Fruit fly (Drosophila melanogaster) whole organism, prepupa: ENCODE measurements around the gene Nmd3.
A peak's percentile ranks its signal among the peaks of the same experiment; 100 is the strongest.

Experiments used
- Blimp-1 ChIP-seq: fragments of 200-800 bp; sonication (Bioruptor generic); optimal IDR thresholded peaks from 3 replicates; lab custom pipeline; 2017; ENCODE audit warnings: missing biosample characterization, missing genetic modification characterization, mild to moderate bottlenecking, moderate library complexity, missing genetic modification reagents
- CG10631 ChIP-seq: fragments of 200-800 bp; sonication (Bioruptor generic); optimal IDR thresholded peaks from 2 replicates; lab custom pipeline; 2016; ENCODE audit warnings: missing biosample characterization, missing genetic modification characterization
- CG11294 ChIP-seq: fragments of 200-800 bp; sonication (Bioruptor generic); IDR thresholded peaks from 2 replicates; pipeline ENCODE4 v1.3.6; 2022; ENCODE audit warnings: missing biosample characterization, missing genetic modification characterization
- CG11762 ChIP-seq: fragments of 200-800 bp; sonication (Bioruptor generic); optimal IDR thresholded peaks from 3 replicates; lab custom pipeline; 2016; ENCODE audit warnings: missing biosample characterization, missing genetic modification characterization; ENCODE audit not compliant: insufficient read depth
- CG11902 ChIP-seq: fragments of 200-800 bp; sonication (Bioruptor generic); optimal IDR thresholded peaks from 3 replicates; lab custom pipeline; 2016; ENCODE audit warnings: missing biosample characterization, missing genetic modification characterization
- CG15336 ChIP-seq: fragments of 200-800 bp; sonication (Bioruptor generic); IDR thresholded peaks from 2 replicates; pipeline ENCODE4 v1.3.6; 2022; ENCODE audit warnings: missing biosample characterization, missing genetic modification characterization
- CG1621 ChIP-seq: fragments of 200-800 bp; sonication (Bioruptor generic); optimal IDR thresholded peaks from 3 replicates; lab custom pipeline; 2018; ENCODE audit warnings: missing biosample characterization, mild to moderate bottlenecking, missing genetic modification characterization
- CG3032 ChIP-seq: fragments of 200-800 bp; optimal IDR thresholded peaks from 2 replicates; lab custom pipeline; 2019; ENCODE audit warnings: missing biosample characterization, mild to moderate bottlenecking, missing genetic modification characterization, moderate library complexity
- CG34406 ChIP-seq: fragments of 200-800 bp; sonication (Bioruptor generic); optimal IDR thresholded peaks from 3 replicates; lab custom pipeline; 2016; ENCODE audit warnings: missing biosample characterization, missing genetic modification characterization
- CG3919 ChIP-seq: fragments of 200-800 bp; sonication (Bioruptor generic); optimal IDR thresholded peaks from 3 replicates; lab custom pipeline; 2016; ENCODE audit warnings: missing biosample characterization, missing genetic modification characterization
- CG6276 ChIP-seq: fragments of 200-800 bp; sonication (Bioruptor generic); optimal IDR thresholded peaks from 2 replicates; lab custom pipeline; 2017; ENCODE audit warnings: missing biosample characterization, mild to moderate bottlenecking, missing genetic modification characterization
- CG6792 ChIP-seq: fragments of 200-800 bp; sonication (Bioruptor generic); optimal IDR thresholded peaks from 3 replicates; lab custom pipeline; 2016; ENCODE audit warnings: missing biosample characterization, missing genetic modification characterization
- CG6854 ChIP-seq: fragments of 200-800 bp; sonication (Bioruptor generic); optimal IDR thresholded peaks from 2 replicates; lab custom pipeline; 2017; ENCODE audit warnings: missing biosample characterization, mild to moderate bottlenecking, missing genetic modification characterization
- CG8319 ChIP-seq: fragments of 200-800 bp; sonication (Bioruptor generic); optimal IDR thresholded peaks from 3 replicates; lab custom pipeline; 2016; ENCODE audit warnings: missing biosample characterization, missing genetic modification characterization
- CG8632 ChIP-seq: fragments of 200-800 bp; sonication (Bioruptor generic); optimal IDR thresholded peaks from 3 replicates; lab custom pipeline; 2016; ENCODE audit warnings: missing biosample characterization, missing genetic modification characterization
- Eip75B ChIP-seq: fragments of 200-800 bp; sonication (Bioruptor generic); optimal IDR thresholded peaks from 3 replicates; lab custom pipeline; 2016; ENCODE audit warnings: missing biosample characterization, missing genetic modification characterization
- Eip93F ChIP-seq: fragments of 200-800 bp; sonication (Bioruptor generic); optimal IDR thresholded peaks from 2 replicates; lab custom pipeline; 2016; ENCODE audit warnings: missing biosample characterization, mild to moderate bottlenecking, missing genetic modification characterization
- Ets21C ChIP-seq: fragments of 200-800 bp; sonication (Bioruptor generic); optimal IDR thresholded peaks from 3 replicates; lab custom pipeline; 2016; ENCODE audit warnings: missing biosample characterization, missing genetic modification characterization
- Ets96B ChIP-seq: fragments of 200-800 bp; optimal IDR thresholded peaks from 2 replicates; lab custom pipeline; 2019; ENCODE audit warnings: missing biosample characterization, mild to moderate bottlenecking, missing genetic modification characterization, moderate library complexity
- Gug ChIP-seq: fragments of 200-800 bp; sonication (Bioruptor generic); IDR thresholded peaks from 2 replicates; pipeline ENCODE4 v1.3.6; 2022; ENCODE audit warnings: missing biosample characterization, missing genetic modification characterization
- Lpt ChIP-seq: fragments of 200-800 bp; sonication (Bioruptor generic); optimal IDR thresholded peaks from 3 replicates; lab custom pipeline; 2016; ENCODE audit warnings: missing biosample characterization, missing genetic modification characterization
- OdsH ChIP-seq: fragments of 200-800 bp; sonication (Bioruptor generic); optimal IDR thresholded peaks from 3 replicates; lab custom pipeline; 2016; ENCODE audit warnings: missing biosample characterization, missing genetic modification characterization
- Sox102F ChIP-seq: fragments of 200-800 bp; sonication (Bioruptor generic); optimal IDR thresholded peaks from 2 replicates; lab custom pipeline; 2016; ENCODE audit warnings: missing biosample characterization, mild to moderate bottlenecking, missing genetic modification characterization
- Sox15 ChIP-seq: fragments of 200-800 bp; sonication (Bioruptor generic); optimal IDR thresholded peaks from 3 replicates; lab custom pipeline; 2016; ENCODE audit warnings: missing biosample characterization, missing genetic modification characterization
- achi ChIP-seq: fragments of 200-800 bp; sonication (Bioruptor generic); optimal IDR thresholded peaks from 3 replicates; lab custom pipeline; 2016; ENCODE audit warnings: missing biosample characterization, missing genetic modification characterization
- acj6 ChIP-seq: fragments of 200-800 bp; sonication (Bioruptor generic); optimal IDR thresholded peaks from 3 replicates; lab custom pipeline; 2016; ENCODE audit warnings: missing biosample characterization, missing genetic modification characterization
- cyc ChIP-seq: fragments of 200-800 bp; sonication (Bioruptor generic); optimal IDR thresholded peaks from 3 replicates; lab custom pipeline; 2016; ENCODE audit warnings: missing biosample characterization, missing genetic modification characterization
- esn ChIP-seq: fragments of 200-800 bp; sonication (Bioruptor generic); optimal IDR thresholded peaks from 2 replicates; lab custom pipeline; 2016; ENCODE audit warnings: missing biosample characterization, mild to moderate bottlenecking, missing genetic modification characterization, moderate library complexity
- fd85E ChIP-seq: fragments of 200-800 bp; sonication (Bioruptor generic); optimal IDR thresholded peaks from 3 replicates; lab custom pipeline; 2016; ENCODE audit warnings: missing biosample characterization, missing genetic modification characterization
- fkh ChIP-seq: fragments of 200-800 bp; sonication (Bioruptor generic); optimal IDR thresholded peaks from 3 replicates; lab custom pipeline; 2017; ENCODE audit warnings: missing biosample characterization, mild to moderate bottlenecking, missing genetic modification characterization, moderate library complexity
- net ChIP-seq: fragments of 200-800 bp; sonication (Bioruptor generic); optimal IDR thresholded peaks from 3 replicates; lab custom pipeline; 2016; ENCODE audit warnings: missing biosample characterization, missing genetic modification characterization
- salr ChIP-seq, 2 experiments: fragments of 200-800 bp; sonication (Bioruptor generic); optimal IDR thresholded peaks; 3 replicates each; lab custom pipeline; 2016 to 2018; ENCODE audit warnings: missing biosample characterization in 2 of 2, missing genetic modification characterization in 2 of 2, mild to moderate bottlenecking in 1 of 2
- spab ChIP-seq: fragments of 200-800 bp; sonication (Bioruptor generic); optimal IDR thresholded peaks from 2 replicates; lab custom pipeline; 2017; ENCODE audit warnings: missing biosample characterization, mild to moderate bottlenecking, missing genetic modification characterization, missing genetic modification reagents
- ss ChIP-seq, 2 experiments: fragments of 200-800 bp; sonication (Bioruptor generic); optimal IDR thresholded peaks; 2 replicates in 1 of 2; 3 replicates in 1 of 2; lab custom pipeline; 2017 to 2018; ENCODE audit warnings: mild to moderate bottlenecking in 2 of 2, missing biosample characterization in 2 of 2, missing genetic modification characterization in 2 of 2, moderate library complexity in 1 of 2
- svp ChIP-seq: fragments of 200-800 bp; sonication (Bioruptor generic); peaks from one replicate; lab custom pipeline; 2016; ENCODE audit warnings: missing biosample characterization, missing genetic modification characterization
- topi ChIP-seq: fragments of 200-800 bp; sonication (Bioruptor generic); optimal IDR thresholded peaks from 3 replicates; lab custom pipeline; 2016; ENCODE audit warnings: missing biosample characterization, missing genetic modification characterization
- vri ChIP-seq: fragments of 200-800 bp; sonication (Bioruptor generic); optimal IDR thresholded peaks from 3 replicates; lab custom pipeline; 2016; ENCODE audit warnings: missing biosample characterization, mild to moderate bottlenecking, missing genetic modification characterization

Gene Nmd3

DNA sequence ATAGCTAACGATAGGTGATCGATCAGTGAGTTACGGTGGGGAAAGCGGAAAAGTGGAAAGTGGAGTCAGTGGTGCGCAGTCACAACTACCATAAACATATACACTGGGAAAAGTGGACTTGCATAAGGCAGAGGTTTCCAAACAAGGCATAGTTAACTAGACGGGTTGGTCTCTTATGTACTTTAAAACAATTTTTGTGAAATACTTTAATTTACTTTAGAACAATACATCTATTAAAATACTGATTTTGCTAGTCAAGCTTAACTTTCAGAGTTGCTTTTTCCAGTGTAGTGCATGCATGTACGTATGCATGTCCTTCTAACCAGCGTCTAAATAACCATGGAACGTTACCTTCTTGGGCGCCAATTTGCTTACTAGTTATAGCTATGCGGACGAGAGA is 35.4 kb upstream of the Nmd3 start (continued):
- peak; percentile 12 for TF ChIP-seq CG3032 (tag; lab: Kevin White, UChicago)
- TF ChIP-seq CG15336 = peak; percentile 57
- no peak for TF ChIP-seq CG8319 (GFP tag; lab: Kevin White, UChicago)
- TF ChIP-seq CG1621 = no peak
- no peak for TF ChIP-seq vri
- no peak for TF ChIP-seq CG8632 (GFP tag; lab: Kevin White, UChicago)
- peak; percentile 66 for TF ChIP-seq svp (GFP tag; lab: Kevin White, UChicago)
- TF ChIP-seq Lpt (GFP tag; lab: Kevin White, UChicago) = peak; percentile 20
- TF ChIP-seq esn = peak; percentile 15
- no peak for TF ChIP-seq Gug (GFP tag; lab: Robert Waterston, UW)
- peak; percentile 23 for TF ChIP-seq achi (GFP tag; lab: Kevin White, UChicago)
- TF ChIP-seq salr (GFP tag; optimal IDR thresholded peaks at IDR 0.05; lab: Kevin White, UChicago) = peak in 1 of 2 experiments; percentile 2
- TF ChIP-seq fd85E (GFP tag; lab: Kevin White, UChicago) = no peak
- TF ChIP-seq acj6 (GFP tag; lab: Kevin White, UChicago) = peak; percentile 16
- peak; percentile 5 for TF ChIP-seq Ets96B (tag; lab: Kevin White, UChicago)
- no peak for TF ChIP-seq CG11902 (GFP tag; lab: Kevin White, UChicago)
- no peak for TF ChIP-seq Eip93F (GFP tag; lab: Kevin White, UChicago)

DNA sequence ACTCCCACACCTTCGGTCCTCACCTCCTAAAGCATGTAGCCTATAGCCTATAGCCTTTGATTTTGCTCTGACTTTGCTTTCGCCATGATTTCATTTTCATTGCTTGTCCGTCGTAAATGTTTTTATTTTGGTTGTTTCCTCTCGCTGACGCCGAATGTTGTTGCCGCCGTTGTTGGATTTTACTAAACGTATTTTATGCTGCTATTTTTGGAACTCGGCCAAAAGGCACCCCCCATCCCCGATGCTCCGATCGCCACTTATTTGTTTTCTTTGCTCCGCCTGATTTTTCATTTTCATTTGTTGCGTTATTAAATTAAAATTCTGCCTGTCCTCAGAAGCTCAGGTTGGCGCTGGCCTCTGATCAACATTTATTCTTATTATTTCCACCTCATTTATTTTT is 34.8 kb upstream of the Nmd3 start:
- no peak for TF ChIP-seq CG11294 (GFP tag; lab: Robert Waterston, UW)
- peak; percentile 23 for TF ChIP-seq net
- no peak for TF ChIP-seq Lpt (GFP tag; lab: Kevin White, UChicago)
- no peak for TF ChIP-seq ss (GFP tag; optimal IDR thresholded peaks at IDR 0.05; lab: Kevin White, UChicago)
- no peak for TF ChIP-seq CG10631 (GFP tag; lab: Kevin White, UChicago)
- TF ChIP-seq CG11762 (GFP tag; lab: Kevin White, UChicago) = no peak

DNA sequence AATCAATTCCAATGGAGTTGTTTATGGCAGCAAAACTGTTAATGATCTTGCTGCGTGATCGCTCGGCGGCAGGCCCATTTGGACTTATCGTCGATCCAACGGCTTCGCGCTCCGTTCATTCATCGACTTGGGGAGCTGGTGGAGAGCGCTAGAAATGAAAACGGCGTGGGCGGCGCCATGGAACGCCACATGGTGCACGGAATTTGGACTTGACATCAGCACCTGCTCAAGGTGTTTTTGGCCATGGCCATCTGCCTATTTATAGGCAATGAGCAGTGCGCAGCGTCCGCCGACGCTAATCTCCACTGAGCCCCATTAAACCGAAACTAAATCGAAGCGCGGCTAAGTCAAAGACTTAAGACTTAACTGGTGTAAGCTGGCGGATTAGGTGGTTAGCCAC is 34.0 kb upstream of the Nmd3 start:
- TF ChIP-seq CG11762 (GFP tag; lab: Kevin White, UChicago) (no peak), spab (GFP tag; lab: Kevin White, UChicago) (no peak), cyc (GFP tag; lab: Kevin White, UChicago) (no peak), Blimp-1 (GFP tag; lab: Kevin White, UChicago) (no peak), CG6276 (GFP tag; lab: Kevin White, UChicago) (no peak), CG3032 (tag; lab: Kevin White, UChicago) (no peak), Eip75B (no peak), Sox15 (GFP tag; lab: Kevin White, UChicago) (no peak), topi (GFP tag; lab: Kevin White, UChicago) (no peak), Lpt (GFP tag; lab: Kevin White, UChicago) (no peak), OdsH (GFP tag; lab: Kevin White, UChicago) (no peak), CG6792 (GFP tag; lab: Kevin White, UChicago) (no peak), vri (no peak), Ets21C (GFP tag; lab: Kevin White, UChicago) (no peak), Sox102F (GFP tag; lab: Kevin White, UChicago) (no peak), CG6854 (GFP tag; lab: Kevin White, UChicago) (no peak), CG11294 (GFP tag; lab: Robert Waterston, UW) (no peak), fkh (GFP tag; lab: Kevin White, UChicago) (no peak), CG34406 (GFP tag; lab: Kevin White, UChicago) (no peak), CG3919 (GFP tag; lab: Kevin White, UChicago) (no peak)
